Worm (Caenorhabditis elegans) whole organism, L1 larva: ENCODE data around the gene msra-1.

ENCODE experiments used
- C16A3.4 ChIP-seq: fragments of 150-350 bp; optimal IDR thresholded peaks from 2 replicates; lab custom pipeline; 2014; ENCODE audit warnings: missing biosample characterization, missing genetic modification characterization
- aha-1 ChIP-seq: fragments of 150-350 bp; optimal IDR thresholded peaks from 2 replicates; lab custom pipeline; 2014; ENCODE audit warnings: missing biosample characterization, missing genetic modification characterization
- alr-1 ChIP-seq: fragments of 200-800 bp; sonication (Bioruptor generic); optimal IDR thresholded peaks from 2 replicates; lab custom pipeline; 2018; ENCODE audit warnings: borderline replicate concordance, mild to moderate bottlenecking, missing genetic modification characterization, missing compliant biosample characterization
- aly-2 ChIP-seq: fragments of 150-350 bp; optimal IDR thresholded peaks from 2 replicates; lab custom pipeline; 2014; ENCODE audit warnings: missing biosample characterization, missing genetic modification characterization
- ceh-8 ChIP-seq: fragments of 200-800 bp; sonication (Bioruptor generic); optimal IDR thresholded peaks from 2 replicates; lab custom pipeline; 2018; ENCODE audit warnings: mild to moderate bottlenecking, missing genetic modification characterization, moderate library complexity, missing compliant biosample characterization
- ces-1 ChIP-seq: fragments of 150-350 bp; optimal IDR thresholded peaks from 2 replicates; lab custom pipeline; 2014; ENCODE audit warnings: missing biosample characterization, missing genetic modification reagents, missing genetic modification characterization
- efl-1 ChIP-seq, 4 experiments: fragments of 150-350 bp; optimal IDR thresholded peaks in 3 of 4; peaks in 1 of 4; 1 replicate in 1 of 4; 2 replicates in 3 of 4; lab custom pipeline; 2014; ENCODE audit warnings: missing biosample characterization in 2 of 4, missing genetic modification characterization in 2 of 4, missing genetic modification reagents in 2 of 4
- efl-3 ChIP-seq: fragments of 200-800 bp; sonication (Bioruptor generic); optimal IDR thresholded peaks from 2 replicates; lab custom pipeline; 2018; ENCODE audit warnings: mild to moderate bottlenecking, missing genetic modification characterization, missing compliant biosample characterization
- elt-3 ChIP-seq, 6 experiments: fragments of 150-350 bp in 1 of 6; sonication (generic microtip); optimal IDR thresholded peaks; 2 replicates each; lab custom pipeline; 2017 to 2018; ENCODE audit warnings: missing biosample characterization in 6 of 6, missing genetic modification characterization in 6 of 6, inconsistent platforms in 1 of 6
- fkh-4 ChIP-seq: sonication (generic microtip); optimal IDR thresholded peaks from 2 replicates; lab custom pipeline; 2016; ENCODE audit warnings: missing compliant biosample characterization, missing genetic modification characterization, borderline replicate concordance
- fkh-8 ChIP-seq: sonication (generic microtip); optimal IDR thresholded peaks from 2 replicates; lab custom pipeline; 2016; ENCODE audit warnings: mild to moderate bottlenecking, missing genetic modification characterization, missing compliant biosample characterization
- fos-1 ChIP-seq: fragments of 150-350 bp; optimal IDR thresholded peaks from 2 replicates; lab custom pipeline; 2014; ENCODE audit warnings: missing biosample characterization, missing genetic modification characterization
- grh-1 ChIP-seq: fragments of 200-800 bp; sonication (Bioruptor generic); IDR thresholded peaks from 2 replicates; pipeline ENCODE4 v1.3.6; 2022; ENCODE audit warnings: missing genetic modification reagents, missing genetic modification characterization, missing compliant biosample characterization
- hlh-4 ChIP-seq: sonication (generic microtip); optimal IDR thresholded peaks from 2 replicates; lab custom pipeline; 2016; ENCODE audit warnings: mild to moderate bottlenecking, missing genetic modification characterization, missing compliant biosample characterization
- isw-1 ChIP-seq: fragments of 200-800 bp; sonication (Bioruptor generic); IDR thresholded peaks from 2 replicates; pipeline ENCODE4 v1.3.6; 2022; ENCODE audit warnings: missing genetic modification characterization, missing compliant biosample characterization
- jun-1 ChIP-seq: fragments of 150-350 bp; optimal IDR thresholded peaks from 2 replicates; lab custom pipeline; 2014; ENCODE audit warnings: missing biosample characterization, missing genetic modification reagents, missing genetic modification characterization
- lin-13 ChIP-seq: fragments of 150-350 bp; optimal IDR thresholded peaks from 2 replicates; lab custom pipeline; 2014; ENCODE audit warnings: missing biosample characterization, missing genetic modification reagents, missing genetic modification characterization
- lin-14 ChIP-seq: fragments of 200-800 bp; sonication (Bioruptor generic); optimal IDR thresholded peaks from 2 replicates; lab custom pipeline; 2018; ENCODE audit warnings: mild to moderate bottlenecking, missing genetic modification characterization, moderate library complexity, missing compliant biosample characterization
- lin-35 ChIP-seq, 2 experiments: fragments of 150-350 bp; optimal IDR thresholded peaks; 2 replicates each; lab custom pipeline; 2014; ENCODE audit warnings: missing biosample characterization in 2 of 2, missing genetic modification characterization in 2 of 2, missing genetic modification reagents in 2 of 2
- lin-39 ChIP-seq: fragments of 150-350 bp; optimal IDR thresholded peaks from 2 replicates; lab custom pipeline; 2014; ENCODE audit warnings: missing biosample characterization, missing genetic modification reagents, missing genetic modification characterization
- mdl-1 ChIP-seq, 2 experiments: fragments of 150-350 bp; optimal IDR thresholded peaks; 2 replicates each; lab custom pipeline; 2014 to 2017; ENCODE audit warnings: missing biosample characterization in 2 of 2, missing genetic modification characterization in 2 of 2, inconsistent platforms in 1 of 2
- mef-2 ChIP-seq: fragments of 150-350 bp; optimal IDR thresholded peaks from 2 replicates; lab custom pipeline; 2014; ENCODE audit warnings: missing biosample characterization, missing genetic modification characterization
- mep-1 ChIP-seq: fragments of 150-350 bp; optimal IDR thresholded peaks from 2 replicates; lab custom pipeline; 2014; ENCODE audit warnings: missing biosample characterization, missing genetic modification characterization
- nhr-11 ChIP-seq: fragments of 150-350 bp; optimal IDR thresholded peaks from 2 replicates; lab custom pipeline; 2014; ENCODE audit warnings: missing biosample characterization, missing genetic modification characterization
- nhr-19 ChIP-seq: fragments of 200-800 bp; sonication (Bioruptor generic); conservative IDR thresholded peaks from 2 replicates; pipeline ENCODE4 v1.3.6; 2022; ENCODE audit warnings: missing genetic modification characterization, missing compliant biosample characterization
- nhr-20 ChIP-seq: sonication (generic microtip); optimal IDR thresholded peaks from 2 replicates; lab custom pipeline; 2016; ENCODE audit warnings: mild to moderate bottlenecking, missing genetic modification characterization, missing compliant biosample characterization
- nhr-28 ChIP-seq: fragments of 150-350 bp; optimal IDR thresholded peaks from 2 replicates; lab custom pipeline; 2014; ENCODE audit warnings: missing biosample characterization, missing genetic modification characterization
- nhr-47 ChIP-seq: sonication (generic microtip); optimal IDR thresholded peaks from 2 replicates; lab custom pipeline; 2016; ENCODE audit warnings: mild to moderate bottlenecking, missing genetic modification characterization, moderate library complexity, missing compliant biosample characterization
- nhr-71 ChIP-seq: sonication (generic microtip); optimal IDR thresholded peaks from 2 replicates; lab custom pipeline; 2016; ENCODE audit warnings: mild to moderate bottlenecking, missing genetic modification characterization, moderate library complexity, missing compliant biosample characterization
- nhr-76 ChIP-seq: sonication (generic microtip); optimal IDR thresholded peaks from 2 replicates; lab custom pipeline; 2017; ENCODE audit warnings: missing biosample characterization, missing genetic modification characterization
- nhr-90 ChIP-seq: sonication (generic microtip); optimal IDR thresholded peaks from 2 replicates; lab custom pipeline; 2016; ENCODE audit warnings: mild to moderate bottlenecking, missing genetic modification characterization, missing compliant biosample characterization; ENCODE audit not compliant: poor library complexity
- pax-3 ChIP-seq: fragments of 200-800 bp; sonication (Bioruptor generic); optimal IDR thresholded peaks from 2 replicates; lab custom pipeline; 2018; ENCODE audit warnings: mild to moderate bottlenecking, missing genetic modification characterization, moderate library complexity, missing compliant biosample characterization
- pqm-1 ChIP-seq: sonication (generic microtip); optimal IDR thresholded peaks from 3 replicates; lab custom pipeline; 2017; ENCODE audit warnings: missing biosample characterization, missing genetic modification characterization
- rnt-1 ChIP-seq: sonication (generic microtip); optimal IDR thresholded peaks from 2 replicates; lab custom pipeline; 2016; ENCODE audit warnings: mild to moderate bottlenecking, missing genetic modification characterization, moderate library complexity, missing compliant biosample characterization
- skn-1 ChIP-seq: fragments of 150-350 bp; optimal IDR thresholded peaks from 2 replicates; lab custom pipeline; 2014; ENCODE audit warnings: missing biosample characterization, missing genetic modification characterization
- snu-23 ChIP-seq: sonication (generic microtip); optimal IDR thresholded peaks from 2 replicates; lab custom pipeline; 2016; ENCODE audit warnings: missing genetic modification characterization, missing compliant biosample characterization
- sox-4 ChIP-seq: sonication (generic microtip); optimal IDR thresholded peaks from 2 replicates; lab custom pipeline; 2016; ENCODE audit warnings: missing genetic modification characterization, missing compliant biosample characterization
- swsn-7 ChIP-seq: sonication (generic microtip); optimal IDR thresholded peaks from 2 replicates; lab custom pipeline; 2016; ENCODE audit warnings: missing genetic modification characterization, missing compliant biosample characterization
- tlp-1 ChIP-seq: fragments of 150-350 bp; optimal IDR thresholded peaks from 2 replicates; lab custom pipeline; 2014; ENCODE audit warnings: missing biosample characterization, missing genetic modification characterization
- unc-86 ChIP-seq: sonication (generic microtip); optimal IDR thresholded peaks from 2 replicates; lab custom pipeline; 2016; ENCODE audit warnings: missing genetic modification characterization, missing compliant biosample characterization
- unc-98 ChIP-seq: fragments of 200-800 bp; sonication (Bioruptor generic); IDR thresholded peaks from 2 replicates; pipeline ENCODE4 v1.3.6; 2022; ENCODE audit warnings: missing genetic modification characterization, missing compliant biosample characterization
- vab-15 ChIP-seq: sonication (generic microtip); optimal IDR thresholded peaks from 2 replicates; lab custom pipeline; 2017; ENCODE audit warnings: missing genotype, mild to moderate bottlenecking, missing genetic modification characterization, missing compliant biosample characterization
- xbp-1 ChIP-seq: sonication (generic microtip); optimal IDR thresholded peaks from 2 replicates; lab custom pipeline; 2016; ENCODE audit warnings: missing genetic modification characterization, missing compliant biosample characterization
- ztf-11 ChIP-seq, 2 experiments: sonication (generic microtip); optimal IDR thresholded peaks; 2 replicates each; lab custom pipeline; 2016 to 2017; ENCODE audit warnings: missing genetic modification characterization in 2 of 2, missing biosample characterization in 1 of 2, missing compliant biosample characterization in 1 of 2

The msra-1 gene

DNA sequence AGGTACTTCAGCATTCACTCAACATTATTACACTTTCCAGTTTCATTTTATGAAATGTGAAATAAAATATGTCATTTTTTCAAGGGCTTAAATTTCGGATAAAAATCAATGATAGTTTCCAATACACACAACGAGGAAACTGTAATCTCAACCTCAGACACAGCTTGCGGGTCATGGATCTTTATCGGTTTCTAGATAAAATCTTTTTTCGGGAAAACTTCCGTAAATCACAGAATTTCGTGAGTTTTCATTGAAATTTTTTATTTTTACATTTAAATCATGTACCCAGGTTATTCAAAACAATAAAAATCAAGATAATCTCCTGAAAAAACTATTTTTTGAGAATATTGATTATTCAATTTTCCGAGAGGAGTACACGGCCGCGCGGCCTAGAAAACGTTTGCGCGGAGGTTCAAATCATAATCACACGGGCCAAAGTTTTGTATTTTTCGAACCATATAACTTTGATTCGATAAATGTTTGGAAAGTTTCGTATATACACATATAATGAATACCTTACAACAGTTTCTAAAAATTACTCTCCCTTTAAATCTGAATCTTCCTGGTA lies 33.5 kb upstream of the msra-1 start (continued):
- no peak for TF ChIP-seq tlp-1
- no peak for TF ChIP-seq efl-3 (GFP tag; lab: Kevin White, UChicago)
- peak; percentile 8 for TF ChIP-seq nhr-90 (tag; lab: Kevin White, UChicago)
- TF ChIP-seq pqm-1 (tag; lab: Kevin White, UChicago), result no peak
- no peak for TF ChIP-seq ces-1 (GFP tag; lab: Kevin White, UChicago)
- no peak for TF ChIP-seq alr-1
- TF ChIP-seq grh-1 (GFP tag; lab: Robert Waterston, UW), result no peak
- TF ChIP-seq skn-1 (tag; lab: Kevin White, UChicago), result no peak

- TF ChIP-seq ceh-8 (GFP tag; lab: Kevin White, UChicago) (no peak), unc-98 (GFP tag; lab: Robert Waterston, UW) (no peak), mep-1 (tag; lab: Kevin White, UChicago) (no peak), fkh-8 (no peak), tlp-1 (no peak), aly-2 (tag; lab: Kevin White, UChicago) (no peak), vab-15 (no peak)
Observed at ce11 chrII:7396081-7396480, 32.2 kb upstream of the msra-1 start.

DNA sequence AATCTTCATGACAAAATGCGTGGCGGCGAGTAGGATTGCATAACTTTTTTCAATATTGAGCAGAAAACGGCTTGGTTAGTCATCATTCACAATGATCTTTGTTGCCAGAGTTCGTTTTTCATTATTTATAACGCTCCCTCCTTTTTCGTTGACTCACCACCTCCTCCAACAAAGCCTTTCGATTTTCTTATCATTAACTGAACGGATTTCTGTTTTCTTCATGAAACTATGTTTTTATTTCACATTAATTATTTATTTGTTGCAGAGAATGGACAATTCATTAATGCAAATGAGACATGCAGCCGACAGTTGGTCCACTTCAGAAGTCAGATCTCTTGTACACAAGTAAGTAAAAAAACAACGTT lies 30.8 kb upstream of the msra-1 start, which contains the start of gene bath-44:
Gene bath-44, plus strand, starts transcription at position 266 of the 365 bp plus-strand sequence.
- TF ChIP-seq efl-1 (optimal IDR thresholded peaks at IDR 0.05; lab: Kevin White, UChicago), result no peak
- TF ChIP-seq efl-1 (GFP tag; optimal IDR thresholded peaks at IDR 0.05 in 1 of 2; lab: Kevin White, UChicago), result peak in 1 of 2 experiments; percentile 62
- TF ChIP-seq nhr-71 (tag; lab: Kevin White, UChicago), result no peak

DNA sequence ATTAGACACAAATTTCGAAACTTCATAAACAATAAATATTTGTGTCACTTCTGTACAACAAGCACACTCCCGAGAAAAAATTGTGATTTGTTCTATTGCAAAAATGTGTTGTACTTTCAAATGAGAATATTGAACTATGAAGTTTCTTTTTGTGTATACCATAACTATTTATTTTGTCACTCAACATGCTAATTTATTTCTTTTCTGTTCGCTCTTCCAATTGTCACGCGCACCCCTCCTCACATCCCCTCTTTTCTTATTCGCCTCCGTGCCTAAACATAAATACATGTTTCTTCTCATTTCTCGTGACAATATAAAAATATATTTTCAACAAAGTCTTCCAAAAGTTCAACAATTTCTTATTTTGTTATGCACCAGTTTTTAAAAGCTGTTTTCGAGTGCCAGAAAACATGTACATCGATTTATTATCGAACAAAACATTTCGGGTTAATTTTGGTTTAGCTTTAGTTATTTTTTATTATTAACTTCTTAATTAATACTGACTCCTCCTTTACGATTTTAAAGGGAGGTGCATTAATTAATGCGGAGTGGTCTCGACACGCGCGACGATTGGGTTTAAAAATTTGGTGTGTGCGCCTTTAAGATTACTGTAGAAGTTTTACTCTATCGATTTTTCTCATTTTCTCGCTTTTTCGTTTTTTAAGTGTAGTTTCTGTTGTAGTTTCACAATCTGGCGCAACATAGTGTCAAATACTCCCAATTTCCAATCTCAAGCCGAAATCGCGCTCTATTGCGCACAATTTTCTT lies 30.3 kb upstream of the msra-1 start:
- TF ChIP-seq ztf-11 (tag; optimal IDR thresholded peaks at IDR 0.05; lab: Kevin White, UChicago) (no peak), efl-3 (GFP tag; lab: Kevin White, UChicago) (no peak), snu-23 (GFP tag; lab: Kevin White, UChicago) (peak; percentile 5), fos-1 (tag; lab: Kevin White, UChicago) (no peak), nhr-11 (no peak), fkh-4 (no peak), swsn-7 (no peak), unc-86 (tag; lab: Kevin White, UChicago) (no peak), lin-13 (GFP tag; lab: Kevin White, UChicago) (peak; percentile 4), hlh-4 (tag; lab: Kevin White, UChicago) (no peak), nhr-90 (tag; lab: Kevin White, UChicago) (no peak), efl-1 (optimal IDR thresholded peaks at IDR 0.05; lab: Kevin White, UChicago) (no peak), efl-1 (GFP tag; optimal IDR thresholded peaks at IDR 0.05 in 1 of 2; lab: Kevin White, UChicago) (no peak), nhr-28 (tag; lab: Kevin White, UChicago) (no peak), grh-1 (GFP tag; lab: Robert Waterston, UW) (no peak), isw-1 (no peak), C16A3.4 (no peak), sox-4 (tag; lab: Kevin White, UChicago) (no peak), nhr-71 (tag; lab: Kevin White, UChicago) (peak; percentile 15), nhr-76 (tag; lab: Kevin White, UChicago) (no peak), pax-3 (tag; lab: Kevin White, UChicago) (no peak), mep-1 (tag; lab: Kevin White, UChicago) (peak; percentile 30), mdl-1 (tag; optimal IDR thresholded peaks at IDR 0.05; lab: Kevin White, UChicago) (peak in 1 of 2 experiments; percentile 9), nhr-47 (no peak), mef-2 (tag; lab: Kevin White, UChicago) (no peak), rnt-1 (tag; lab: Kevin White, UChicago) (no peak), nhr-20 (peak; percentile 3), aha-1 (tag; lab: Kevin White, UChicago) (no peak), nhr-19 (no peak), elt-3 (tag; optimal IDR thresholded peaks at IDR 0.05; lab: Kevin White, UChicago) (no peak), jun-1 (no peak), xbp-1 (tag; lab: Kevin White, UChicago) (no peak), lin-39 (tag; lab: Kevin White, UChicago) (no peak), lin-35 (GFP tag; optimal IDR thresholded peaks at IDR 0.05; lab: Kevin White, UChicago) (peak in 1 of 2 experiments; percentile 19), lin-14 (GFP tag; lab: Kevin White, UChicago) (peak; percentile 65)
